Worm (Caenorhabditis elegans): Measurements from ENCODE around the gene alh-9.

The alh-9 gene

DNA sequence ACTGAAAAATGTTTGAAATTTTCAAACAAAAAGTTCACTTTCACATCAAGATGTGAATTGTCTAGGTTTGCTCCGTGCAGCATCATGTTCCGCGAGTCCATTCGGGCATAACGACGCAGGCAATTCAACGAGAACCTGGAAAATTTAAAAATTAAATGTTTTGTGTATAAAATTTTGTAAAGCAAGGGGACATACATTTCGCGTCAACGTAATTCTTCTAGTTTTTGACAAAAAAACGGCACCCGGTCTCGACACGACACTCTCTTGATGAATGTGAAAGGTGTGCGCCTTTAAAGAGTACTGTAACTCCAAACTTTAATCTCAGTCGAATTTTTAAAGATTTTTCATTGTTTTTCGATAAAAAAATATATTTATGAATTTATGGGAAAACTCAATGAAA lies 21.8 kb upstream of the alh-9 start, which contains the start of gene R12B2.6:
R12B2.6 (minus strand) TSS at position 101 of the 400 bp plus-strand sequence.
- TF ChIP-seq Y56A3A.18 (GFP tag; IDR thresholded peaks at IDR 0.05), result no peak
- TF ChIP-seq lsl-1 (GFP tag; optimal IDR thresholded peaks at IDR 0.05), result peak; percentile 52

ce11 chrIII:5834663-5835062 lies 21.2 kb upstream of the alh-9 start:
- no peak for TF ChIP-seq ekl-4 (GFP tag; IDR thresholded peaks at IDR 0.05)
- no peak for TF ChIP-seq Y53G8AR.9 (GFP tag; conservative IDR thresholded peaks at IDR 0.05)
- peak; percentile 22; the same call in 1 of the 2 replicates for TF ChIP-seq madf-8 (GFP tag; conservative IDR thresholded peaks at IDR 0.05)
- TF ChIP-seq efl-1 (GFP tag; optimal IDR thresholded peaks at IDR 0.05), result peak; percentile 50
- TF ChIP-seq madf-6 (GFP tag; IDR thresholded peaks at IDR 0.05), result peak; percentile 42; the same call in 1 of the 2 replicates

- TF ChIP-seq nhr-80 (tag; optimal IDR thresholded peaks at IDR 0.05), result peak; percentile 87
- peak; percentile 36 for TF ChIP-seq ZK185.1 (tag; optimal IDR thresholded peaks at IDR 0.05; ENCODE audit: poor library complexity, severe bottlenecking)
- TF ChIP-seq madf-3 (GFP tag; IDR thresholded peaks at IDR 0.05), result no peak
- TF ChIP-seq ceh-27 (GFP tag; optimal IDR thresholded peaks at IDR 0.05), result no peak
- 0 out of 2 replicates have a peak, but pooled peaks have one; percentile 17 for TF ChIP-seq dox-1 (GFP tag; IDR thresholded peaks at IDR 0.05)
- TF ChIP-seq lsl-1 (GFP tag; optimal IDR thresholded peaks at IDR 0.05), result no peak
- TF ChIP-seq cebp-1 (GFP tag; IDR thresholded peaks at IDR 0.05), result no peak
- TF ChIP-seq cebp-1 (tag; optimal IDR thresholded peaks at IDR 0.05), result peak; percentile 24
- TF ChIP-seq bed-2 (GFP tag; IDR thresholded peaks at IDR 0.05), result no peak
- peak; percentile 8 for TF ChIP-seq lin-54 (GFP tag; optimal IDR thresholded peaks at IDR 0.05)
- peak; percentile 35 for TF ChIP-seq ztf-26 (tag; optimal IDR thresholded peaks at IDR 0.05)
- peak; percentile 69 for TF ChIP-seq zfh-2 (GFP tag; conservative IDR thresholded peaks at IDR 0.05)
These were observed 20.5 kb upstream of the alh-9 start for ce11 chrIII:5835163-5835871.

DNA sequence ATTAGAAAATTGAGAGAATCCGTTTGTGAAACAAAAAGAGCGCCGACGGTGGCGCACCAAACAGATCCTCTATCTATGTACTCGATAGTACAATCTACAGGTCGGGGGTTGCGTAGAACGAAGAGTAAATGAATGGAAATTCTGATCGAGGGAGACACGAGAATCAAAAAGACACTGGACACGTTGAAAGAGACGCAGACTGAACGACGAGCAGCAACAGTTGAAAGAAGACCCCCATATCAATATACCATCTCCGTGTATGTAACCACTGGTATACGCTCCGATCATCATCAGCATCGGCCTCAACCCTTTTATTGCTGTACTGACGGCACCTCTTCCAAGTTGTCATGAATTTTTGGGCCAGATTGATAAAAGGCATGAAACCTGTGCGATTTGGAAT lies 19.6 kb upstream of the alh-9 start:
- TF ChIP-seq aptf-3 (GFP tag; IDR thresholded peaks at IDR 0.05) (no peak), unc-130 (GFP tag; optimal IDR thresholded peaks at IDR 0.05) (no peak), hmg-1.2 (GFP tag; IDR thresholded peaks at IDR 0.05) (peak; percentile 28; the same call in 1 of the 2 replicates), nhr-179 (tag; optimal IDR thresholded peaks at IDR 0.05) (no peak), let-526 (GFP tag; IDR thresholded peaks at IDR 0.05) (0 out of 2 replicates have a peak, but pooled peaks have one; percentile 6), F39B2.1 (GFP tag; IDR thresholded peaks at IDR 0.05) (no peak), Y53G8AR.9 (GFP tag; conservative IDR thresholded peaks at IDR 0.05) (no peak), D2030.7 (GFP tag; IDR thresholded peaks at IDR 0.05) (no peak), attf-3 (GFP tag; conservative IDR thresholded peaks at IDR 0.05) (no peak), ceh-79 (tag; optimal IDR thresholded peaks at IDR 0.05) (no peak), F37B4.10 (GFP tag; IDR thresholded peaks at IDR 0.05) (0 out of 2 replicates have a peak, but pooled peaks have one; percentile 28), nhr-27 (tag; optimal IDR thresholded peaks at IDR 0.05) (no peak), bed-1 (GFP tag; IDR thresholded peaks at IDR 0.05) (no peak), dox-1 (GFP tag; IDR thresholded peaks at IDR 0.05) (no peak), ceh-91 (GFP tag; IDR thresholded peaks at IDR 0.05) (no peak), F55B11.4 (tag; optimal IDR thresholded peaks at IDR 0.05; ENCODE audit: borderline replicate concordance, insufficient read depth) (no peak)

DNA sequence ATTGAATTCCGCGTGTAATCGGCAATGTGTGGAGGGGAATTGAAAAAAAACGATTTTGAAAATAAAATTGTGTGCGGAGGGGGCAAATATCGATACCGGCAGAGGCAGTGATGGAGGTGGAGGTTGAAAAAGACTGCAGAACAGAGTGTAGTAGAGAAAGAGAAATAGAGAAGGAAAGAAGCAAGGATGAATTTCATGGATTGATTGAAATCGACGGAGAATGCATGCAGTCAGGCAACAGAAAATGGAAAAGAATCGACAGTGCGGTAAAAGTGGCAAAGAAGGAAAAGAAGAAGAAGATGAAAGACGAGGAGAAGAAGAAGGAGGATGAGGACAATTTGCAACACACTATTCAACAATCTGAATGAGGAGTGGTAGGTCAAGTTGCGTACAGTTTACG lies 19.0 kb upstream of the alh-9 start, which contains the start of gene W04D12.1:
W04D12.1 (plus strand) TSS at position 111 of the 400 bp plus-strand sequence.
- no peak for TF ChIP-seq attf-3 (GFP tag; conservative IDR thresholded peaks at IDR 0.05)
- no peak for TF ChIP-seq nhr-80 (tag; optimal IDR thresholded peaks at IDR 0.05)
- peak; percentile 58; the same call in 1 of the 2 replicates for TF ChIP-seq hmg-1.2 (GFP tag; IDR thresholded peaks at IDR 0.05)

Measured in whole organism, young adult.